Worm (Caenorhabditis elegans) whole organism, L4 larva: ENCODE results near the gene ZK380.6.

ENCODE experiments used
- R02D3.7 ChIP-seq: fragments of 150-350 bp; sonication (generic microtip); optimal IDR thresholded peaks from 3 replicates; lab custom pipeline; 2014; ENCODE audit warnings: missing biosample characterization, missing genetic modification characterization
- mdl-1 ChIP-seq, 2 experiments: fragments of 150-350 bp in 1 of 2; sonication (generic microtip) in 1 of 2; optimal IDR thresholded peaks; 2 replicates each; lab custom pipeline; 2014 to 2017; ENCODE audit warnings: missing biosample characterization in 2 of 2, missing genetic modification characterization in 2 of 2

- TF ChIP-seq mdl-1 (tag; optimal IDR thresholded peaks at IDR 0.05; lab: Kevin White, UChicago) (no peak), R02D3.7 (tag; lab: Kevin White, UChicago) (no peak)
Measured at ce11 chrX:1620678-1621449, 33.4 kb upstream of the ZK380.6 start, which contains the start of gene H11E01.2.
